Fruit fly (Drosophila melanogaster) whole organism, embryonic: ENCODE measurements around the gene CG44362.

Experiments used
- B-H2 ChIP-seq: fragments of 200-800 bp; sonication (Bioruptor generic); optimal IDR thresholded peaks from 2 replicates; lab custom pipeline; 2018; ENCODE audit warnings: missing biosample characterization, mild to moderate bottlenecking, missing genetic modification characterization
- Bgb ChIP-seq: fragments of 200-800 bp; sonication (Bioruptor generic); IDR thresholded peaks from 2 replicates; pipeline ENCODE4 v1.3.6; 2022; ENCODE audit warnings: missing biosample characterization, missing genetic modification characterization; ENCODE audit not compliant: partially characterized antibody
- CG10979 ChIP-seq: fragments of 200-800 bp; sonication (Bioruptor generic); optimal IDR thresholded peaks from 2 replicates; lab custom pipeline; 2018; ENCODE audit warnings: missing biosample characterization, mild to moderate bottlenecking, missing genetic modification characterization, moderate library complexity
- CG12104 ChIP-seq: fragments of 200-800 bp; sonication (Bioruptor generic); optimal IDR thresholded peaks from 3 replicates; lab custom pipeline; 2016; ENCODE audit warnings: missing biosample characterization, missing genetic modification characterization
- CG12391 ChIP-seq: fragments of 200-800 bp; sonication (Bioruptor generic); optimal IDR thresholded peaks from 3 replicates; lab custom pipeline; 2018; ENCODE audit warnings: missing biosample characterization, mild to moderate bottlenecking, missing genetic modification characterization, moderate library complexity
- CG12744 ChIP-seq: fragments of 200-800 bp; sonication (Bioruptor generic); optimal IDR thresholded peaks from 2 replicates; lab custom pipeline; 2016; ENCODE audit warnings: missing biosample characterization, missing genetic modification characterization
- CG14014 ChIP-seq: fragments of 200-800 bp; sonication (Bioruptor generic); IDR thresholded peaks from 2 replicates; pipeline ENCODE4 v1.3.6; 2022; ENCODE audit warnings: missing biosample characterization, missing genetic modification characterization
- CG15011 ChIP-seq: fragments of 200-800 bp; sonication (Bioruptor generic); optimal IDR thresholded peaks from 3 replicates; lab custom pipeline; 2018; ENCODE audit warnings: missing biosample characterization, mild to moderate bottlenecking, missing genetic modification characterization
- CG15514 ChIP-seq: fragments of 200-800 bp; sonication (Bioruptor generic); optimal IDR thresholded peaks from 3 replicates; lab custom pipeline; 2017; ENCODE audit warnings: missing biosample characterization, missing genetic modification characterization, mild to moderate bottlenecking, moderate library complexity, missing genetic modification reagents
- CG17361 ChIP-seq: fragments of 200-800 bp; sonication (Bioruptor generic); IDR thresholded peaks from 3 replicates; pipeline ENCODE4 v1.3.6; 2022; ENCODE audit warnings: missing biosample characterization, missing genetic modification characterization
- CG17385 ChIP-seq: fragments of 200-800 bp; sonication (Bioruptor generic); optimal IDR thresholded peaks from 3 replicates; lab custom pipeline; 2018; ENCODE audit warnings: missing biosample characterization, mild to moderate bottlenecking, missing genetic modification characterization
- CG2199 ChIP-seq: fragments of 200-800 bp; sonication (Bioruptor generic); IDR thresholded peaks from 3 replicates; pipeline ENCODE4 v1.3.6; 2022; ENCODE audit warnings: missing biosample characterization, missing genetic modification characterization
- CG2202 ChIP-seq: fragments of 200-800 bp; sonication (Bioruptor generic); optimal IDR thresholded peaks from 2 replicates; lab custom pipeline; 2018; ENCODE audit warnings: missing biosample characterization, mild to moderate bottlenecking, missing genetic modification characterization
- CG30403 ChIP-seq: fragments of 200-800 bp; sonication (Bioruptor generic); optimal IDR thresholded peaks from 3 replicates; lab custom pipeline; 2016; ENCODE audit warnings: missing biosample characterization, missing genetic modification characterization
- CG31365 ChIP-seq: fragments of 200-800 bp; sonication (Bioruptor generic); optimal IDR thresholded peaks from 2 replicates; lab custom pipeline; 2018; ENCODE audit warnings: missing biosample characterization, mild to moderate bottlenecking, missing genetic modification characterization
- CG3995 ChIP-seq: fragments of 200-800 bp; sonication (Bioruptor generic); optimal IDR thresholded peaks from 3 replicates; lab custom pipeline; 2016; ENCODE audit warnings: missing biosample characterization, missing genetic modification characterization
- CG4328 ChIP-seq: fragments of 200-800 bp; sonication (Bioruptor generic); optimal IDR thresholded peaks from 3 replicates; lab custom pipeline; 2017; ENCODE audit warnings: missing biosample characterization, missing genetic modification reagents, missing genetic modification characterization
- CG4854 ChIP-seq: fragments of 200-800 bp; sonication (Bioruptor generic); optimal IDR thresholded peaks from 2 replicates; lab custom pipeline; 2016; ENCODE audit warnings: missing biosample characterization, missing genetic modification characterization, inconsistent platforms
- CG7556 ChIP-seq: fragments of 200-800 bp; sonication (Bioruptor generic); optimal IDR thresholded peaks from 2 replicates; lab custom pipeline; 2017; ENCODE audit warnings: missing biosample characterization, mild to moderate bottlenecking, missing genetic modification characterization
- CG7928 ChIP-seq: fragments of 200-800 bp; sonication (Bioruptor generic); optimal IDR thresholded peaks from 2 replicates; lab custom pipeline; 2017; ENCODE audit warnings: missing biosample characterization, mild to moderate bottlenecking, missing genetic modification characterization
- CG9215 ChIP-seq: fragments of 200-800 bp; sonication (Bioruptor generic); IDR thresholded peaks from 2 replicates; pipeline ENCODE4 v1.3.6; 2022; ENCODE audit warnings: missing biosample characterization, missing genetic modification characterization
- CG9609 ChIP-seq: fragments of 200-800 bp; sonication (Bioruptor generic); optimal IDR thresholded peaks from 3 replicates; lab custom pipeline; 2016; ENCODE audit warnings: missing biosample characterization, missing genetic modification characterization
- CkIIα-i1 ChIP-seq: fragments of 200-800 bp; sonication (Bioruptor generic); IDR thresholded peaks from 2 replicates; pipeline ENCODE4 v1.3.6; 2022; ENCODE audit warnings: missing biosample characterization, missing genetic modification characterization
- E2f1 ChIP-seq: fragments of 200-800 bp; sonication (Bioruptor generic); IDR thresholded peaks from 2 replicates; pipeline ENCODE4 v1.3.6; 2022; ENCODE audit warnings: missing biosample characterization, missing genetic modification characterization
- E2f2 ChIP-seq: fragments of 200-800 bp; sonication (Bioruptor generic); IDR thresholded peaks from 2 replicates; pipeline ENCODE4 v1.3.6; 2022; ENCODE audit warnings: missing biosample characterization, missing genetic modification characterization
- Fer1 ChIP-seq: fragments of 200-800 bp; sonication (Bioruptor generic); optimal IDR thresholded peaks from 2 replicates; lab custom pipeline; 2017; ENCODE audit warnings: missing biosample characterization, mild to moderate bottlenecking, missing genetic modification characterization
- HmgD ChIP-seq: fragments of 200-800 bp; sonication (Bioruptor generic); optimal IDR thresholded peaks from 3 replicates; lab custom pipeline; 2016; ENCODE audit warnings: missing biosample characterization, missing genetic modification characterization
- HmgZ ChIP-seq: fragments of 200-800 bp; sonication (Bioruptor generic); optimal IDR thresholded peaks from 2 replicates; lab custom pipeline; 2018; ENCODE audit warnings: missing biosample characterization, mild to moderate bottlenecking, missing genetic modification characterization
- Lim3 ChIP-seq: fragments of 200-800 bp; sonication (Bioruptor generic); IDR thresholded peaks from 2 replicates; pipeline ENCODE4 v1.3.6; 2022; ENCODE audit warnings: missing biosample characterization, missing genetic modification characterization
- MESR4 ChIP-seq: fragments of 200-800 bp; sonication (Bioruptor generic); optimal IDR thresholded peaks from 2 replicates; lab custom pipeline; 2018; ENCODE audit warnings: missing biosample characterization, mild to moderate bottlenecking, missing genetic modification characterization, moderate library complexity
- Mad ChIP-seq: fragments of 200-800 bp; sonication (Bioruptor generic); optimal IDR thresholded peaks from 2 replicates; lab custom pipeline; 2016; ENCODE audit warnings: missing biosample characterization, missing genetic modification characterization
- NFAT ChIP-seq: fragments of 200-800 bp; sonication (Bioruptor generic); IDR thresholded peaks from 2 replicates; pipeline ENCODE4 v1.3.6; 2022; ENCODE audit warnings: missing biosample characterization, missing genetic modification characterization
- PHDP ChIP-seq: fragments of 200-800 bp; sonication (Bioruptor generic); optimal IDR thresholded peaks from 3 replicates; lab custom pipeline; 2018; ENCODE audit warnings: missing biosample characterization, mild to moderate bottlenecking, missing genetic modification characterization, moderate library complexity
- ab ChIP-seq: fragments of 200-800 bp; sonication (Bioruptor generic); optimal IDR thresholded peaks from 2 replicates; lab custom pipeline; 2016; ENCODE audit warnings: missing biosample characterization, missing genetic modification characterization
- caup ChIP-seq: fragments of 200-800 bp; sonication (Bioruptor generic); optimal IDR thresholded peaks from 3 replicates; lab custom pipeline; 2017; ENCODE audit warnings: missing biosample characterization, mild to moderate bottlenecking, missing genetic modification characterization, moderate library complexity; ENCODE audit not compliant: severe bottlenecking
- da ChIP-seq: fragments of 200-800 bp; sonication (Bioruptor generic); optimal IDR thresholded peaks from 2 replicates; lab custom pipeline; 2016; ENCODE audit warnings: missing biosample characterization, missing genetic modification characterization
- dm ChIP-seq: fragments of 200-800 bp; sonication (Bioruptor generic); optimal IDR thresholded peaks from 3 replicates; lab custom pipeline; 2016; ENCODE audit warnings: missing biosample characterization, missing genetic modification characterization
- ewg ChIP-seq: fragments of 200-800 bp; sonication (Bioruptor generic); optimal IDR thresholded peaks from 3 replicates; lab custom pipeline; 2017; ENCODE audit warnings: mild to moderate bottlenecking, missing biosample characterization, missing genetic modification reagents, missing genetic modification characterization
- exex ChIP-seq: fragments of 200-800 bp; sonication (Bioruptor generic); optimal IDR thresholded peaks from 4 replicates; lab custom pipeline; 2018; ENCODE audit warnings: missing biosample characterization, mild to moderate bottlenecking, missing genetic modification characterization, moderate library complexity
- gem ChIP-seq: fragments of 200-800 bp; sonication (Bioruptor generic); optimal IDR thresholded peaks from 2 replicates; lab custom pipeline; 2019; ENCODE audit warnings: missing biosample characterization, mild to moderate bottlenecking, missing genetic modification characterization, moderate library complexity
- hth ChIP-seq: fragments of >200 bp; optimal IDR thresholded peaks from 2 replicates; lab custom pipeline; 2017; ENCODE audit warnings: inconsistent platforms
- nom ChIP-seq: fragments of 200-800 bp; sonication (Bioruptor generic); optimal IDR thresholded peaks from 2 replicates; lab custom pipeline; 2017; ENCODE audit warnings: missing biosample characterization, missing genetic modification characterization, mild to moderate bottlenecking, moderate library complexity, missing genetic modification reagents
- pan ChIP-seq, 4 experiments: fragments of >200 bp in 3 of 4; fragments of 200-800 bp in 1 of 4; sonication (Bioruptor generic) in 1 of 4; optimal IDR thresholded peaks in 3 of 4; IDR thresholded peaks in 1 of 4; 2 replicates each; pipeline versions ENCODE4 v1.3.6 to Lab custom; 2017 to 2022; ENCODE audit warnings: missing biosample characterization in 2 of 4, missing genetic modification characterization in 2 of 4, mixed read lengths in 1 of 4
- pb ChIP-seq: fragments of 200-800 bp; sonication (Bioruptor generic); optimal IDR thresholded peaks from 3 replicates; lab custom pipeline; 2016; ENCODE audit warnings: missing biosample characterization, missing genetic modification characterization
- pnt ChIP-seq: fragments of 200-800 bp; sonication (Bioruptor generic); optimal IDR thresholded peaks from 3 replicates; lab custom pipeline; 2016; ENCODE audit warnings: missing biosample characterization, missing genetic modification characterization
- psq ChIP-seq: fragments of 200-800 bp; sonication (Bioruptor generic); optimal IDR thresholded peaks from 2 replicates; lab custom pipeline; 2017; ENCODE audit warnings: missing biosample characterization, missing genetic modification characterization
- scrt ChIP-seq: fragments of 200-800 bp; sonication (Bioruptor generic); optimal IDR thresholded peaks from 2 replicates; lab custom pipeline; 2018; ENCODE audit warnings: missing biosample characterization, mild to moderate bottlenecking, missing genetic modification characterization, moderate library complexity
- slp2 ChIP-seq: fragments of 200-800 bp; sonication (Bioruptor generic); optimal IDR thresholded peaks from 2 replicates; lab custom pipeline; 2016; ENCODE audit warnings: missing biosample characterization, missing genetic modification characterization
- sna ChIP-seq: fragments of 200-800 bp; sonication (Bioruptor generic); IDR thresholded peaks from 2 replicates; pipeline ENCODE4 v1.3.6; 2022; ENCODE audit warnings: missing biosample characterization, missing genetic modification characterization; ENCODE audit not compliant: partially characterized antibody
- vfl ChIP-seq: fragments of 200-800 bp; sonication (Bioruptor generic); optimal IDR thresholded peaks from 2 replicates; lab custom pipeline; 2016; ENCODE audit warnings: missing biosample characterization, missing genetic modification characterization
- yki ChIP-seq: fragments of >200 bp; optimal IDR thresholded peaks from 3 replicates; lab custom pipeline; 2018

Gene CG44362

DNA sequence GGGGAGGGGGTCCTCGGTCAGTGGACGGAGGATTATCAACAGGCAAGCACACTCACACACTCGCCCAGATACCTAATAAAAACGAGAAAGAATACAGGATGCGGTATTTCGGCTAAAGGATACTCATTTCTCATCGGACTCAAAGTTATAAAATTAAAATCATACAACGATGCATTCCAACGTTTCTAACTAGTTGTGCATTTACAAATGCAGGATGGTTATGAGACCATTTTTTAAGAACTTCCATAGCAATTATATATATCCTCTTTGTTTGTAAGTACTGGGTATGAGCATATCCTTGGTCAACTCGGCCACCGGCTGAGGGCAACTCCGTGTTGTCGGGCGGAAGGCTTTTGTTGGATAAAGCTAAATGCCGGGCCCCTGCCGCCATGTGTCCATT lies 5.0 kb downstream of the CG44362 start (continued):
- TF ChIP-seq CG9609: no peak
- no peak for TF ChIP-seq CG4328 (GFP tag; lab: Kevin White, UChicago)
- TF ChIP-seq CG10979 (tag; lab: Kevin White, UChicago): peak; percentile 20
- no peak for TF ChIP-seq CG31365 (tag; lab: Kevin White, UChicago)
- TF ChIP-seq CG12744 (GFP tag; lab: Kevin White, UChicago): no peak
- no peak for TF ChIP-seq da (GFP tag; lab: Kevin White, UChicago)
- peak; percentile 27 for TF ChIP-seq CG15514 (GFP tag; lab: Kevin White, UChicago)
- no peak for TF ChIP-seq slp2 (GFP tag; lab: Kevin White, UChicago)
- TF ChIP-seq CG12391 (tag; lab: Kevin White, UChicago): peak; percentile 37
- TF ChIP-seq exex (tag; lab: Kevin White, UChicago): no peak
- TF ChIP-seq CG4854 (GFP tag; lab: Kevin White, UChicago): no peak
- TF ChIP-seq CG7556 (GFP tag; lab: Kevin White, UChicago): peak; percentile 9
- no peak for TF ChIP-seq CG15011 (GFP tag; lab: Kevin White, UChicago)
- no peak for TF ChIP-seq pb (GFP tag; lab: Kevin White, UChicago)
- no peak for TF ChIP-seq CG17385
- TF ChIP-seq psq: no peak
- TF ChIP-seq PHDP (tag; lab: Kevin White, UChicago): peak; percentile 8
- TF ChIP-seq HmgZ: no peak
- no peak for TF ChIP-seq E2f1 (GFP tag; lab: Robert Waterston, UW)
- TF ChIP-seq yki (lab: Kevin White, UChicago): no peak
- peak; percentile 39 for TF ChIP-seq caup (GFP tag; lab: Kevin White, UChicago)
- TF ChIP-seq CG12104 (GFP tag; lab: Kevin White, UChicago): no peak
- no peak for TF ChIP-seq vfl (GFP tag; lab: Kevin White, UChicago)
- TF ChIP-seq CG17361 (GFP tag; lab: Robert Waterston, UW): peak; percentile 29; the same call in 1 of the 3 replicates
- no peak for TF ChIP-seq CG2202 (tag; lab: Kevin White, UChicago)
- TF ChIP-seq CkIIα-i1 (GFP tag; lab: Robert Waterston, UW): no peak
- no peak for TF ChIP-seq dm (GFP tag; lab: Kevin White, UChicago)
- no peak for TF ChIP-seq ab (GFP tag; lab: Kevin White, UChicago)
- no peak for TF ChIP-seq NFAT (GFP tag; lab: Robert Waterston, UW)
- no peak for TF ChIP-seq pan (optimal IDR thresholded peaks at IDR 0.05; lab: Kevin White, UChicago)
- TF ChIP-seq pan (GFP tag; optimal IDR thresholded peaks at IDR 0.05 in 1 of 2, IDR thresholded peaks at IDR 0.05 in 1 of 2): no peak
- TF ChIP-seq CG30403 (GFP tag; lab: Kevin White, UChicago): no peak
- no peak for TF ChIP-seq pnt (GFP tag; lab: Kevin White, UChicago)
- TF ChIP-seq Bgb (GFP tag; lab: Robert Waterston, UW): no peak
- TF ChIP-seq CG14014: peak; percentile 50
- no peak for TF ChIP-seq HmgD (GFP tag; lab: Kevin White, UChicago)
- no peak for TF ChIP-seq CG3995 (GFP tag; lab: Kevin White, UChicago)
- no peak for TF ChIP-seq CG2199
- TF ChIP-seq B-H2 (GFP tag; lab: Kevin White, UChicago): no peak
- TF ChIP-seq scrt (GFP tag; lab: Kevin White, UChicago): peak; percentile 74
- no peak for TF ChIP-seq sna (GFP tag; lab: Robert Waterston, UW)
- TF ChIP-seq E2f2 (GFP tag; lab: Robert Waterston, UW): no peak
- TF ChIP-seq Mad (GFP tag; lab: Kevin White, UChicago): no peak
- TF ChIP-seq gem (tag; lab: Kevin White, UChicago): peak; percentile 32
- no peak for TF ChIP-seq nom (GFP tag; lab: Kevin White, UChicago)
- TF ChIP-seq Fer1 (GFP tag; lab: Kevin White, UChicago): peak; percentile 56
- TF ChIP-seq ewg (GFP tag; lab: Kevin White, UChicago): peak; percentile 2
- TF ChIP-seq Lim3 (GFP tag; lab: Robert Waterston, UW): no peak
- TF ChIP-seq hth (lab: Kevin White, UChicago): no peak
- TF ChIP-seq CG9215 (GFP tag; lab: Robert Waterston, UW): 0 out of 2 replicates have a peak, but pooled peaks have one; percentile 19
- no peak for TF ChIP-seq MESR4 (GFP tag; lab: Kevin White, UChicago)
- no peak for TF ChIP-seq CG7928 (GFP tag; lab: Kevin White, UChicago)
